Worm (Caenorhabditis elegans) whole organism, midembryonic: Measurements from ENCODE around the gene lir-1.

Experiments
- T22C8.4 ChIP-seq: fragments of 200-800 bp; sonication (Bioruptor generic); IDR thresholded peaks from 2 replicates; pipeline ENCODE4 v1.3.6; 2022; ENCODE audit warnings: missing genetic modification characterization, missing compliant biosample characterization
- cog-1 ChIP-seq: sonication (generic microtip); optimal IDR thresholded peaks from 2 replicates; lab custom pipeline; 2016; ENCODE audit warnings: missing genetic modification characterization, missing compliant biosample characterization
- flt-1 ChIP-seq: fragments of 200-800 bp; sonication (Bioruptor generic); IDR thresholded peaks from 2 replicates; pipeline ENCODE4 v1.3.6; 2022; ENCODE audit warnings: missing genetic modification characterization, missing compliant biosample characterization
- klf-2 ChIP-seq: fragments of 200-800 bp; sonication (Bioruptor generic); conservative IDR thresholded peaks from 2 replicates; pipeline ENCODE4 v1.3.6; 2022; ENCODE audit warnings: missing genetic modification reagents, missing genetic modification characterization, missing compliant biosample characterization
- med-1 ChIP-seq: sonication (generic microtip); optimal IDR thresholded peaks from 2 replicates; lab custom pipeline; 2017; ENCODE audit warnings: missing genetic modification characterization, mild to moderate bottlenecking, missing compliant biosample characterization, antibody characterized with exemption, missing genetic modification reagents; ENCODE audit not compliant: insufficient read depth
- ref-1 ChIP-seq: fragments of 200-800 bp; sonication (Bioruptor generic); conservative IDR thresholded peaks from 2 replicates; pipeline ENCODE4 v1.3.6; 2022; ENCODE audit warnings: missing genetic modification reagents, missing genetic modification characterization, missing compliant biosample characterization
- tab-1 ChIP-seq: fragments of 200-800 bp; sonication (Bioruptor generic); IDR thresholded peaks from 2 replicates; pipeline ENCODE4 v1.3.6; 2022; ENCODE audit warnings: missing genetic modification characterization, missing compliant biosample characterization
- ztf-23 ChIP-seq: fragments of 200-800 bp; sonication (Bioruptor generic); IDR thresholded peaks from 2 replicates; pipeline ENCODE4 v1.3.6; 2022; ENCODE audit warnings: missing genetic modification reagents, missing genetic modification characterization, missing compliant biosample characterization
- ztf-29 ChIP-seq: fragments of 200-800 bp; sonication (Bioruptor generic); IDR thresholded peaks from 2 replicates; pipeline ENCODE4 v1.3.6; 2022; ENCODE audit warnings: missing genetic modification reagents, missing genetic modification characterization, missing compliant biosample characterization

DNA sequence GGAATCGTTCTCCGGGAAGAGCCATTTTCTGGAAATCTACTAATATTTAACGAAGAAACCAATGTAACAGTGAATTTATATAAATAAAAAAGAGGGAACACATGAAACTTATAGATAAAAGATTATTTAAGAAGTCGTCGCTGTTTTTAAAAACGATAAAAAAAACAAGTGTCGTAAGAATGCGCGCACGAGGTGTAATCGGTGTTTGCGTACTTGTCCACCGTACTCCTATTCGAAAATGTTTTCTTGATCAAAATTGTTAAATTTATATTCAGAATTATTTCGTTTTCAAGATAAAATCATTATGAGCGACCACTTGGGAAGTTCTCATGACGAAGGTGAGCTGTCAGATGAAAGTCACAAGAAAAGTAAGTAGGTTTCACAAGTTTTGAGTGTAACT lies 27.2 kb downstream of the lir-1 start, which contains the start of the genes moa-2 and cdk-11.1:
- TF ChIP-seq ztf-23 (no peak), ztf-29 (GFP tag; lab: Robert Waterston, UW) (no peak), klf-2 (no peak), flt-1 (GFP tag; lab: Robert Waterston, UW) (no peak), T22C8.4 (GFP tag; lab: Robert Waterston, UW) (no peak), cog-1 (no peak), ref-1 (no peak), tab-1 (no peak), med-1 (no peak)
